Worm (Caenorhabditis elegans) whole organism, L3 larva: ENCODE results near the gene C06C3.3.

Experiments used
- elt-3 ChIP-seq, 3 experiments: fragments of 150-350 bp in 1 of 3; sonication (generic microtip) in 2 of 3; optimal IDR thresholded peaks; 2 replicates in 2 of 3; 4 replicates in 1 of 3; lab custom pipeline; 2014 to 2017; ENCODE audit warnings: missing biosample characterization in 3 of 3, missing genetic modification characterization in 3 of 3
- fkh-10 ChIP-seq: sonication (generic microtip); optimal IDR thresholded peaks from 2 replicates; lab custom pipeline; 2017; ENCODE audit warnings: missing biosample characterization, missing genetic modification reagents, missing genetic modification characterization
- lin-39 ChIP-seq: fragments of 150-350 bp; optimal IDR thresholded peaks from 2 replicates; lab custom pipeline; 2018; ENCODE audit warnings: missing biosample characterization, missing genetic modification reagents, missing genetic modification characterization
- nhr-12 ChIP-seq: fragments of 150-350 bp; optimal IDR thresholded peaks from 2 replicates; lab custom pipeline; 2014; ENCODE audit warnings: missing biosample characterization, missing genetic modification characterization
- nhr-25 ChIP-seq: sonication (generic microtip); optimal IDR thresholded peaks from 2 replicates; lab custom pipeline; 2017; ENCODE audit warnings: missing biosample characterization, missing genetic modification characterization
- nhr-43 ChIP-seq: sonication (generic microtip); optimal IDR thresholded peaks from 2 replicates; lab custom pipeline; 2016; ENCODE audit warnings: mild to moderate bottlenecking, missing genetic modification characterization, missing compliant biosample characterization; ENCODE audit not compliant: poor library complexity, severe bottlenecking
- skn-1 ChIP-seq: fragments of 150-350 bp; optimal IDR thresholded peaks from 2 replicates; lab custom pipeline; 2014; ENCODE audit warnings: missing biosample characterization, missing genetic modification characterization
- tbx-2 ChIP-seq: sonication (generic microtip); optimal IDR thresholded peaks from 2 replicates; lab custom pipeline; 2016; ENCODE audit warnings: mild to moderate bottlenecking, missing genetic modification characterization, missing compliant biosample characterization
- zag-1 ChIP-seq: fragments of 150-350 bp; optimal IDR thresholded peaks from 2 replicates; lab custom pipeline; 2014; ENCODE audit warnings: missing biosample characterization, missing genetic modification characterization

DNA sequence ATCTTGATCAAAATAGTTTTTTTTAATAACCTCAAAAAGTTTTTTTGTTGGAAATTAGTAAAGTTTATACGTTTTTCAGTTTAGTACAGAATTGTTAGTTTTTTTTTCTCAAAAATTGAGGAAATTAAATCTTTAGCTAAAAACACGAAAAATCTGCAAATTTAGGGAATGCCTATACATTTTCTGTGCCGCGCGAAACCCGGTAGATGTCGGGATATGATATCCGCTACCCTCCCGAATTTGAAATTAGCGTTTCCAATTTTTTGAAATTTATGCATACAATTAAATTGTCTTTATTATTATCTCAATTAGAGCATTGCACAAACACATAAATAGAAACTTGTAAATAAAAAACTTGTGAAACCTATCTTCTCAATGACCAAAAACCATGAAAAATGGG, 39.3 kb downstream of the C06C3.3 start:
- TF ChIP-seq fkh-10 (GFP tag; lab: Kevin White, UChicago) (no peak), nhr-43 (tag; lab: Kevin White, UChicago) (no peak), nhr-25 (tag; lab: Kevin White, UChicago) (no peak), elt-3 (tag; optimal IDR thresholded peaks at IDR 0.05; lab: Kevin White, UChicago) (no peak), skn-1 (tag; lab: Kevin White, UChicago) (no peak), nhr-12 (tag; lab: Kevin White, UChicago) (no peak), lin-39 (tag; lab: Kevin White, UChicago) (no peak), zag-1 (tag; lab: Kevin White, UChicago) (no peak), tbx-2 (tag; lab: Kevin White, UChicago) (no peak)
